Worm (Caenorhabditis elegans) whole organism, young adult: ENCODE measurements around the gene jnk-1.

Experiments
- F22D6.2 ChIP-seq: sonication (generic microtip); optimal IDR thresholded peaks from 2 replicates; lab custom pipeline; 2016; ENCODE audit warnings: mild to moderate bottlenecking, missing genetic modification characterization, missing compliant biosample characterization
- madf-8 ChIP-seq: fragments of 200-800 bp; sonication (Bioruptor generic); conservative IDR thresholded peaks from 2 replicates; pipeline ENCODE4 v1.3.6; 2022; ENCODE audit warnings: missing genetic modification reagents, missing genetic modification characterization, missing compliant biosample characterization
- rcor-1 ChIP-seq: fragments of 200-800 bp; sonication (Bioruptor generic); IDR thresholded peaks from 2 replicates; pipeline ENCODE4 v1.3.6; 2022; ENCODE audit warnings: missing genetic modification reagents, missing genetic modification characterization, missing compliant biosample characterization
- rpc-1 ChIP-seq, 2 experiments: fragments of 150-350 bp in 1 of 2; sonication (generic microtip) in 1 of 2; optimal IDR thresholded peaks; 2 replicates each; lab custom pipeline; 2014 to 2018; ENCODE audit warnings: missing biosample characterization in 1 of 2, missing genetic modification characterization in 1 of 2, missing genetic modification reagents in 1 of 2, missing genotype in 1 of 2
- snpc-1.3 ChIP-seq: sonication (generic microtip); optimal IDR thresholded peaks from 2 replicates; lab custom pipeline; 2017; ENCODE audit warnings: missing genetic modification characterization, mild to moderate bottlenecking, missing compliant biosample characterization, antibody characterized with exemption, moderate library complexity, missing genotype, missing genetic modification reagents; ENCODE audit not compliant: insufficient read depth
- ztf-18 ChIP-seq: sonication (generic microtip); optimal IDR thresholded peaks from 2 replicates; lab custom pipeline; 2016; ENCODE audit warnings: missing genotype, mild to moderate bottlenecking, missing genetic modification characterization, missing compliant biosample characterization

ce11 chrIV:7010835-7011234 is 53.4 kb downstream of the jnk-1 start, which contains the start of gene C25A8.1:
- TF ChIP-seq snpc-1.3 (tag; lab: Kevin White, UChicago), result no peak
- TF ChIP-seq F22D6.2 (tag; lab: Kevin White, UChicago), result no peak
- TF ChIP-seq ztf-18 (tag; lab: Kevin White, UChicago), result no peak
- TF ChIP-seq rpc-1 (optimal IDR thresholded peaks at IDR 0.05; lab: Kevin White, UChicago), result no peak
- no peak for TF ChIP-seq rpc-1 (tag; optimal IDR thresholded peaks at IDR 0.05; lab: Kevin White, UChicago)
- TF ChIP-seq rcor-1 (GFP tag; lab: Robert Waterston, UW), result no peak
- no peak for TF ChIP-seq madf-8 (GFP tag; lab: Robert Waterston, UW)
